Worm (Caenorhabditis elegans): ENCODE measurements around the gene Y75B12B.3.

Y75B12B.3 gene

ce11 chrV:15187083-15188057 lies 1.3 kb upstream of the Y75B12B.3 start, which contains the start of the genes cyn-7 and bath-36 (continued):
- no peak for TF ChIP-seq ama-1 (optimal IDR thresholded peaks at IDR 0.05)
- no peak for TF ChIP-seq ama-1 (GFP tag; optimal IDR thresholded peaks at IDR 0.05)
- TF ChIP-seq C06A6.2 (GFP tag; conservative IDR thresholded peaks at IDR 0.05): 0 out of 2 replicates have a peak, but pooled peaks have one; percentile 31
- TF ChIP-seq Y67H2A.10 (GFP tag; conservative IDR thresholded peaks at IDR 0.05): 0 out of 2 replicates have a peak, but pooled peaks have one; percentile 29
- no peak for TF ChIP-seq T26A5.8 (tag; optimal IDR thresholded peaks at IDR 0.05)
- peak; percentile 56 for TF ChIP-seq attf-5 (GFP tag; optimal IDR thresholded peaks at IDR 0.05)
- TF ChIP-seq B0261.1 (tag; optimal IDR thresholded peaks at IDR 0.05): peak; percentile 7
- TF ChIP-seq egl-18 (GFP tag; IDR thresholded peaks at IDR 0.05): no peak
- TF ChIP-seq tlf-1 (GFP tag; optimal IDR thresholded peaks at IDR 0.05): peak; percentile 86
- TF ChIP-seq nhr-80 (tag; optimal IDR thresholded peaks at IDR 0.05): peak; percentile 80
- TF ChIP-seq tbp1 (GFP tag; optimal IDR thresholded peaks at IDR 0.05): peak; percentile 54
- peak; percentile 53; the same call in 1 of the 2 replicates for TF ChIP-seq nfyb-1 (GFP tag; IDR thresholded peaks at IDR 0.05)
- peak in 1 of 3 experiments; percentile 66 for TF ChIP-seq lin-35 (GFP tag; optimal IDR thresholded peaks at IDR 0.05)
- peak; percentile 52 for TF ChIP-seq ekl-4 (GFP tag; IDR thresholded peaks at IDR 0.05)
- no peak for TF ChIP-seq unc-130 (GFP tag; optimal IDR thresholded peaks at IDR 0.05)
- TF ChIP-seq F22D6.2 (tag; optimal IDR thresholded peaks at IDR 0.05): no peak
- TF ChIP-seq ceh-100 (GFP tag; IDR thresholded peaks at IDR 0.05): peak; percentile 44; the same call in 1 of the 2 replicates
- TF ChIP-seq F10E7.11 (tag; optimal IDR thresholded peaks at IDR 0.05): no peak
- no peak for TF ChIP-seq mes-4 (tag; optimal IDR thresholded peaks at IDR 0.05)
- TF ChIP-seq pha-4 (tag; optimal IDR thresholded peaks at IDR 0.05): peak; percentile 36
- no peak for TF ChIP-seq nhr-120 (GFP tag; IDR thresholded peaks at IDR 0.05)
- no peak for TF ChIP-seq zim-3 (tag; optimal IDR thresholded peaks at IDR 0.05)
- TF ChIP-seq snpc-1.3 (tag; optimal IDR thresholded peaks at IDR 0.05; ENCODE audit: insufficient read depth): peak; percentile 38
- peak; percentile 81 for TF ChIP-seq pbrm-1 (GFP tag; IDR thresholded peaks at IDR 0.05)
- TF ChIP-seq rec-8 (tag; optimal IDR thresholded peaks at IDR 0.05): no peak
- TF ChIP-seq ets-4 (GFP tag; optimal IDR thresholded peaks at IDR 0.05): peak; percentile 10
- TF ChIP-seq lsy-27 (tag; optimal IDR thresholded peaks at IDR 0.05; ENCODE audit: borderline replicate concordance, insufficient read depth): no peak
- TF ChIP-seq ccch-3 (GFP tag; optimal IDR thresholded peaks at IDR 0.05): no peak
- TF ChIP-seq ceh-91 (GFP tag; IDR thresholded peaks at IDR 0.05): peak; percentile 66
- no peak for TF ChIP-seq akir-1 (GFP tag; optimal IDR thresholded peaks at IDR 0.05)
- TF ChIP-seq F52B5.7 (tag; optimal IDR thresholded peaks at IDR 0.05): no peak
- no peak for TF ChIP-seq nhr-27 (tag; optimal IDR thresholded peaks at IDR 0.05)
- TF ChIP-seq aptf-2 (GFP tag; conservative IDR thresholded peaks at IDR 0.05): no peak
- TF ChIP-seq bed-1 (GFP tag; IDR thresholded peaks at IDR 0.05): no peak
- peak; percentile 70 for TF ChIP-seq lir-1 (GFP tag; conservative IDR thresholded peaks at IDR 0.05)
- TF ChIP-seq D2030.7 (GFP tag; IDR thresholded peaks at IDR 0.05): peak; percentile 62; the same call in 1 of the 2 replicates
